Worm (Caenorhabditis elegans) whole organism, L4 larva: Measurements from ENCODE around the gene T24E12.3.

ENCODE experiments used
- D1046.2 ChIP-seq: fragments of 200-800 bp; sonication (Bioruptor generic); IDR thresholded peaks from 2 replicates; pipeline ENCODE4 v1.3.6; 2022; ENCODE audit warnings: missing genetic modification characterization, missing compliant biosample characterization
- F10B5.3 ChIP-seq: sonication (generic microtip); optimal IDR thresholded peaks from 2 replicates; lab custom pipeline; 2016; ENCODE audit warnings: mild to moderate bottlenecking, missing genetic modification characterization, missing compliant biosample characterization
- T20F7.1 ChIP-seq: fragments of 200-800 bp; sonication (Bioruptor generic); optimal IDR thresholded peaks from 2 replicates; lab custom pipeline; 2018; ENCODE audit warnings: mild to moderate bottlenecking, missing genetic modification characterization, missing compliant biosample characterization
- T26A8.4 ChIP-seq: fragments of 200-800 bp; sonication (Bioruptor generic); IDR thresholded peaks from 2 replicates; pipeline ENCODE4 v1.3.6; 2022; ENCODE audit warnings: missing genetic modification characterization, missing compliant biosample characterization
- aha-1 ChIP-seq: fragments of 150-350 bp; peaks from one replicate; lab custom pipeline; 2014; ENCODE audit warnings: missing biosample characterization, missing genetic modification characterization
- arid-1 ChIP-seq: fragments of 200-800 bp; sonication (Bioruptor generic); conservative IDR thresholded peaks from 2 replicates; pipeline ENCODE4 v1.3.6; 2022; ENCODE audit warnings: missing genetic modification reagents, missing genetic modification characterization, missing compliant biosample characterization
- ceh-20 ChIP-seq: fragments of 200-800 bp; sonication (Bioruptor generic); IDR thresholded peaks from 2 replicates; pipeline ENCODE4 v1.3.6; 2022; ENCODE audit warnings: missing genetic modification reagents, missing genetic modification characterization, missing compliant biosample characterization
- ceh-32 ChIP-seq: sonication (generic microtip); optimal IDR thresholded peaks from 2 replicates; lab custom pipeline; 2016; ENCODE audit warnings: mild to moderate bottlenecking, missing genetic modification characterization, missing compliant biosample characterization; ENCODE audit not compliant: poor library complexity
- ceh-44 ChIP-seq: fragments of 200-800 bp; sonication (Bioruptor generic); IDR thresholded peaks from 2 replicates; pipeline ENCODE4 v1.3.6; 2022; ENCODE audit warnings: missing genetic modification reagents, missing genetic modification characterization, missing compliant biosample characterization
- ces-1 ChIP-seq: fragments of 150-350 bp; sonication (generic microtip); optimal IDR thresholded peaks from 4 replicates; lab custom pipeline; 2014; ENCODE audit warnings: missing biosample characterization, missing genetic modification reagents, missing genetic modification characterization
- cey-2 ChIP-seq: sonication (generic microtip); optimal IDR thresholded peaks from 3 replicates; lab custom pipeline; 2017; ENCODE audit warnings: missing genetic modification characterization, mild to moderate bottlenecking, missing compliant biosample characterization, antibody characterized with exemption, borderline replicate concordance; ENCODE audit not compliant: insufficient read depth
- daf-16 ChIP-seq, 3 experiments: sonication (generic microtip); optimal IDR thresholded peaks; 2 replicates each; lab custom pipeline; 2016 to 2017; ENCODE audit warnings: missing genetic modification characterization in 3 of 3, missing genetic modification reagents in 3 of 3, mild to moderate bottlenecking in 2 of 3, missing compliant biosample characterization in 2 of 3, missing biosample characterization in 1 of 3, moderate library complexity in 1 of 3
- daf-8 ChIP-seq: fragments of 200-800 bp; sonication (Bioruptor generic); IDR thresholded peaks from 2 replicates; pipeline ENCODE4 v1.3.6; 2022; ENCODE audit warnings: missing genetic modification characterization, missing compliant biosample characterization
- dmd-6 ChIP-seq: fragments of 200-800 bp; sonication (Bioruptor generic); IDR thresholded peaks from 2 replicates; pipeline ENCODE4 v1.3.6; 2022; ENCODE audit warnings: missing genetic modification reagents, missing genetic modification characterization, missing compliant biosample characterization
- fkh-10 ChIP-seq: fragments of 150-350 bp; optimal IDR thresholded peaks from 2 replicates; lab custom pipeline; 2014; ENCODE audit warnings: missing biosample characterization, missing genetic modification reagents, missing genetic modification characterization
- fos-1 ChIP-seq: fragments of 150-350 bp; optimal IDR thresholded peaks from 2 replicates; lab custom pipeline; 2014; ENCODE audit warnings: missing biosample characterization, missing genetic modification characterization
- hif-1 ChIP-seq, 2 experiments: sonication (generic microtip); optimal IDR thresholded peaks; 2 replicates each; lab custom pipeline; 2016 to 2017; ENCODE audit warnings: missing compliant biosample characterization in 2 of 2, missing genetic modification characterization in 2 of 2, missing genetic modification reagents in 2 of 2, missing genotype in 2 of 2, mild to moderate bottlenecking in 1 of 2
- hlh-11 ChIP-seq: fragments of 200-800 bp; sonication (Bioruptor generic); optimal IDR thresholded peaks from 2 replicates; lab custom pipeline; 2018; ENCODE audit warnings: mild to moderate bottlenecking, missing genetic modification characterization, missing compliant biosample characterization
- hmg-1.1 ChIP-seq: fragments of 200-800 bp; sonication (Bioruptor generic); IDR thresholded peaks from 2 replicates; pipeline ENCODE4 v1.3.6; 2022; ENCODE audit warnings: missing genetic modification reagents, missing genetic modification characterization, missing compliant biosample characterization
- jun-1 ChIP-seq: fragments of 150-350 bp; optimal IDR thresholded peaks from 2 replicates; lab custom pipeline; 2014; ENCODE audit warnings: missing biosample characterization, missing genetic modification reagents, missing genetic modification characterization
- lin-1 ChIP-seq: fragments of 200-800 bp; sonication (Bioruptor generic); IDR thresholded peaks from 2 replicates; pipeline ENCODE4 v1.3.6; 2022; ENCODE audit warnings: missing genetic modification reagents, missing genetic modification characterization, missing compliant biosample characterization
- lin-39 ChIP-seq: fragments of 150-350 bp; optimal IDR thresholded peaks from 2 replicates; lab custom pipeline; 2014; ENCODE audit warnings: missing biosample characterization, missing genetic modification reagents, missing genetic modification characterization
- madf-5 ChIP-seq, 2 experiments: fragments of 200-800 bp; sonication (Bioruptor generic); IDR thresholded peaks; 2 replicates each; pipeline ENCODE4 v1.3.6; 2022; ENCODE audit warnings: missing compliant biosample characterization in 2 of 2, missing genetic modification characterization in 2 of 2
- madf-9 ChIP-seq: fragments of 200-800 bp; sonication (Bioruptor generic); conservative IDR thresholded peaks from 2 replicates; pipeline ENCODE4 v1.3.6; 2022; ENCODE audit warnings: missing genetic modification reagents, missing genetic modification characterization, missing compliant biosample characterization
- mdl-1 ChIP-seq, 2 experiments: fragments of 150-350 bp in 1 of 2; sonication (generic microtip) in 1 of 2; optimal IDR thresholded peaks; 2 replicates each; lab custom pipeline; 2014 to 2017; ENCODE audit warnings: missing biosample characterization in 2 of 2, missing genetic modification characterization in 2 of 2
- mdt-29 ChIP-seq: fragments of 200-800 bp; sonication (Bioruptor generic); IDR thresholded peaks from 2 replicates; pipeline ENCODE4 v1.3.6; 2022; ENCODE audit warnings: missing genetic modification reagents, missing genetic modification characterization, missing compliant biosample characterization
- mxl-2 ChIP-seq: fragments of 200-800 bp; sonication (Bioruptor generic); conservative IDR thresholded peaks from 2 replicates; pipeline ENCODE4 v1.3.6; 2022; ENCODE audit warnings: missing genetic modification reagents, missing genetic modification characterization, missing compliant biosample characterization
- mxl-3 ChIP-seq: fragments of 200-800 bp; sonication (Bioruptor generic); optimal IDR thresholded peaks from 2 replicates; lab custom pipeline; 2018; ENCODE audit warnings: mild to moderate bottlenecking, missing genetic modification characterization, missing compliant biosample characterization
- nhr-28 ChIP-seq: fragments of 150-350 bp; optimal IDR thresholded peaks from 2 replicates; lab custom pipeline; 2014; ENCODE audit warnings: missing biosample characterization, missing genetic modification characterization
- nhr-41 ChIP-seq: fragments of 200-800 bp; sonication (Bioruptor generic); IDR thresholded peaks from 2 replicates; pipeline ENCODE4 v1.3.6; 2022; ENCODE audit warnings: missing genetic modification reagents, missing genetic modification characterization, missing compliant biosample characterization
- nhr-42 ChIP-seq: fragments of 200-800 bp; sonication (Bioruptor generic); IDR thresholded peaks from 2 replicates; pipeline ENCODE4 v1.3.6; 2022; ENCODE audit warnings: missing genetic modification characterization, missing compliant biosample characterization
- nhr-48 ChIP-seq: sonication (generic microtip); optimal IDR thresholded peaks from 2 replicates; lab custom pipeline; 2016; ENCODE audit warnings: mild to moderate bottlenecking, missing genetic modification characterization, missing compliant biosample characterization
- nhr-6 ChIP-seq: fragments of 150-350 bp; optimal IDR thresholded peaks from 2 replicates; lab custom pipeline; 2014; ENCODE audit warnings: missing biosample characterization, missing genetic modification characterization
- nhr-77 ChIP-seq: fragments of 150-350 bp; optimal IDR thresholded peaks from 2 replicates; lab custom pipeline; 2014; ENCODE audit warnings: missing biosample characterization, missing genetic modification characterization
- php-3 ChIP-seq: fragments of 200-800 bp; sonication (Bioruptor generic); IDR thresholded peaks from 2 replicates; pipeline ENCODE4 v1.3.6; 2022; ENCODE audit warnings: missing genetic modification reagents, missing genetic modification characterization, missing compliant biosample characterization
- pqm-1 ChIP-seq: sonication (generic microtip); optimal IDR thresholded peaks from 2 replicates; lab custom pipeline; 2017; ENCODE audit warnings: missing biosample characterization, missing genetic modification characterization
- saeg-2 ChIP-seq: fragments of 200-800 bp; sonication (Bioruptor generic); IDR thresholded peaks from 2 replicates; pipeline ENCODE4 v1.3.6; 2022; ENCODE audit warnings: missing genetic modification reagents, missing genetic modification characterization, missing compliant biosample characterization
- sdz-12 ChIP-seq: fragments of 200-800 bp; sonication (Bioruptor generic); optimal IDR thresholded peaks from 2 replicates; lab custom pipeline; 2018; ENCODE audit warnings: mild to moderate bottlenecking, missing genetic modification characterization, missing compliant biosample characterization
- set-16 ChIP-seq: fragments of 200-800 bp; sonication (Bioruptor generic); IDR thresholded peaks from 2 replicates; pipeline ENCODE4 v1.3.6; 2022; ENCODE audit warnings: missing genetic modification reagents, missing genetic modification characterization, missing compliant biosample characterization
- snpc-4 ChIP-seq: fragments of 150-350 bp; optimal IDR thresholded peaks from 2 replicates; lab custom pipeline; 2014; ENCODE audit warnings: missing biosample characterization, missing genetic modification characterization
- tra-1 ChIP-seq: fragments of 200-800 bp; sonication (Bioruptor generic); IDR thresholded peaks from 2 replicates; pipeline ENCODE4 v1.3.6; 2022; ENCODE audit warnings: missing genetic modification reagents, missing genetic modification characterization, missing compliant biosample characterization
- unc-39 ChIP-seq: sonication (generic microtip); optimal IDR thresholded peaks from 2 replicates; lab custom pipeline; 2017; ENCODE audit warnings: missing biosample characterization, missing genetic modification characterization
- unc-62 ChIP-seq, 3 experiments: fragments of 150-350 bp in 1 of 3; sonication (generic microtip); optimal IDR thresholded peaks in 2 of 3; peaks in 1 of 3; 1 replicate in 1 of 3; 2 replicates in 2 of 3; lab custom pipeline; 2014 to 2017; ENCODE audit warnings: missing biosample characterization in 3 of 3, missing genetic modification characterization in 3 of 3, missing genetic modification reagents in 3 of 3, missing genotype in 1 of 3
- zag-1 ChIP-seq: fragments of 150-350 bp; optimal IDR thresholded peaks from 2 replicates; lab custom pipeline; 2014; ENCODE audit warnings: missing biosample characterization, missing genetic modification characterization
- zfp-2 ChIP-seq: sonication (generic microtip); optimal IDR thresholded peaks from 2 replicates; lab custom pipeline; 2016; ENCODE audit warnings: mild to moderate bottlenecking, missing genetic modification characterization, missing compliant biosample characterization

The T24E12.3 gene

DNA sequence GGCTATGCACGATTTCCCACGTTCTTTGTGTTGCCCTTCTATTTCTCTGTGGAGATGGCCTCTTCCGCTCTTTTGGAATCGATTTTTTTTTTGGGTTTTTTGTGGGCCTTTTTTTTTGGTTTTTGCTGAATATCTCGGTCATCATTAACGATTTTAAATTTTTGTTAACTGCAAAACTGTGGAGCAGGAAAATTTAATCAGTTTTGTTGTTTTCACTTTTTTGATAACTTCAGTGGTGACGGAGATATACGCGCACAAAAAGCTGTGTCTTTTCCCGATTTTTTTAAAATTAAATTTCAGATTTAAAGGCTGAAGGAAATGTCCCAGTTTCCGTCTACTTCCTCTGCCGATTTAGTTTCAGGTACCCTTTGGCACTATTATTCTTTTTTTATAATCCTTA is 9.4 kb downstream of the T24E12.3 start, which contains the start of gene T24E12.1:
Gene T24E12.1, plus strand, starts transcription at position 301 of the 400 bp plus-strand sequence.
- no peak for TF ChIP-seq lin-39 (tag; lab: Kevin White, UChicago)
- TF ChIP-seq arid-1 (GFP tag; lab: Robert Waterston, UW): no peak

ce11 chrII:3785756-3786155 is 9.9 kb downstream of the T24E12.3 start:
- TF ChIP-seq saeg-2 (GFP tag; lab: Robert Waterston, UW): no peak
- peak; percentile 78 for TF ChIP-seq set-16 (GFP tag; lab: Robert Waterston, UW)

ce11 chrII:3786538-3786937 is 10.7 kb downstream of the T24E12.3 start:
- TF ChIP-seq lin-1 (GFP tag; lab: Robert Waterston, UW) (peak; percentile 91), nhr-28 (peak; percentile 98), ceh-44 (GFP tag; lab: Robert Waterston, UW) (no peak), fos-1 (tag; lab: Kevin White, UChicago) (peak; percentile 36), lin-39 (tag; lab: Kevin White, UChicago) (no peak), ceh-32 (tag; lab: Kevin White, UChicago) (no peak), php-3 (GFP tag; lab: Robert Waterston, UW) (peak; percentile 100), zfp-2 (tag; lab: Kevin White, UChicago) (no peak), tra-1 (peak; percentile 96), madf-5 (GFP tag; IDR thresholded peaks at IDR 0.05; lab: Robert Waterston, UW) (no peak), nhr-6 (peak; percentile 100), daf-16 (GFP tag; optimal IDR thresholded peaks at IDR 0.05; lab: Kevin White, UChicago) (peak in 1 of 2 experiments; percentile 23), daf-16 (tag; optimal IDR thresholded peaks at IDR 0.05; lab: Kevin White, UChicago) (peak; percentile 96), mdt-29 (GFP tag; lab: Robert Waterston, UW) (no peak), cey-2 (tag; lab: Kevin White, UChicago) (peak; percentile 21), nhr-77 (tag; lab: Kevin White, UChicago) (peak; percentile 97), sdz-12 (GFP tag; lab: Kevin White, UChicago) (no peak), T26A8.4 (GFP tag; lab: Robert Waterston, UW) (no peak), F10B5.3 (tag; lab: Kevin White, UChicago) (no peak), hif-1 (tag; optimal IDR thresholded peaks at IDR 0.05; lab: Kevin White, UChicago) (no peak), mdl-1 (tag; optimal IDR thresholded peaks at IDR 0.05; lab: Kevin White, UChicago) (peak in 1 of 2 experiments; percentile 53), unc-39 (no peak), madf-9 (no peak), zag-1 (tag; lab: Kevin White, UChicago) (no peak), snpc-4 (tag; lab: Kevin White, UChicago) (no peak), dmd-6 (peak; percentile 98), pqm-1 (peak; percentile 100), hlh-11 (tag; lab: Kevin White, UChicago) (peak; percentile 79), ces-1 (no peak), fkh-10 (GFP tag; lab: Kevin White, UChicago) (no peak), D1046.2 (no peak), nhr-48 (tag; lab: Kevin White, UChicago) (no peak), mxl-3 (peak; percentile 50), arid-1 (GFP tag; lab: Robert Waterston, UW) (no peak), hmg-1.1 (GFP tag; lab: Robert Waterston, UW) (no peak), aha-1 (tag; lab: Kevin White, UChicago) (no peak), nhr-41 (GFP tag; lab: Robert Waterston, UW) (no peak), T20F7.1 (GFP tag; lab: Kevin White, UChicago) (no peak), unc-62 (GFP tag; optimal IDR thresholded peaks at IDR 0.05 in 1 of 2; lab: Kevin White, UChicago) (peak; percentile 70 to 98), unc-62 (tag; optimal IDR thresholded peaks at IDR 0.05; lab: Kevin White, UChicago) (no peak), daf-8 (GFP tag; lab: Robert Waterston, UW) (no peak), jun-1 (tag; lab: Kevin White, UChicago) (no peak), ceh-20 (GFP tag; lab: Robert Waterston, UW) (peak; percentile 80), nhr-42 (GFP tag; lab: Robert Waterston, UW) (0 out of 2 replicates have a peak, but pooled peaks have one; percentile 18), mxl-2 (no peak)
- TF ChIP-seq, all 104 proteins: peak for 17
